Fruit fly (Drosophila melanogaster) whole organism, embryonic: ENCODE measurements around the gene pyx.

Experiments
- Asciz ChIP-seq: fragments of 200-800 bp; sonication (Bioruptor generic); optimal IDR thresholded peaks from 2 replicates; lab custom pipeline; 2017; ENCODE audit warnings: missing biosample characterization, mild to moderate bottlenecking, missing genetic modification characterization, missing genetic modification reagents
- Atf-2 ChIP-seq: fragments of 200-800 bp; sonication (Bioruptor generic); optimal IDR thresholded peaks from 2 replicates; lab custom pipeline; 2016; ENCODE audit warnings: missing biosample characterization, missing genetic modification characterization
- B-H2 ChIP-seq: fragments of 200-800 bp; sonication (Bioruptor generic); optimal IDR thresholded peaks from 2 replicates; lab custom pipeline; 2018; ENCODE audit warnings: missing biosample characterization, mild to moderate bottlenecking, missing genetic modification characterization
- CG10654 ChIP-seq: fragments of 200-800 bp; sonication (Bioruptor generic); optimal IDR thresholded peaks from 2 replicates; lab custom pipeline; 2016; ENCODE audit warnings: missing biosample characterization, missing genetic modification characterization
- CG12155 ChIP-seq: fragments of 200-800 bp; sonication (Bioruptor generic); optimal IDR thresholded peaks from 3 replicates; lab custom pipeline; 2016; ENCODE audit warnings: missing biosample characterization, missing genetic modification characterization
- CG12219 ChIP-seq: fragments of 200-800 bp; sonication (Bioruptor generic); optimal IDR thresholded peaks from 3 replicates; lab custom pipeline; 2018; ENCODE audit warnings: missing biosample characterization, mild to moderate bottlenecking, missing genetic modification characterization
- CG1647 ChIP-seq: fragments of 200-800 bp; sonication (Bioruptor generic); optimal IDR thresholded peaks from 3 replicates; lab custom pipeline; 2016; ENCODE audit warnings: missing biosample characterization, missing genetic modification characterization
- CG16779 ChIP-seq: fragments of 200-800 bp; sonication (Bioruptor generic); IDR thresholded peaks from 2 replicates; pipeline ENCODE4 v1.3.6; 2022; ENCODE audit warnings: missing biosample characterization, missing genetic modification characterization
- CG17829 ChIP-seq: fragments of 200-800 bp; optimal IDR thresholded peaks from 2 replicates; lab custom pipeline; 2019; ENCODE audit warnings: missing biosample characterization, mild to moderate bottlenecking, missing genetic modification characterization, moderate library complexity
- CG2199 ChIP-seq: fragments of 200-800 bp; sonication (Bioruptor generic); IDR thresholded peaks from 3 replicates; pipeline ENCODE4 v1.3.6; 2022; ENCODE audit warnings: missing biosample characterization, missing genetic modification characterization
- CG30020 ChIP-seq: fragments of 200-800 bp; optimal IDR thresholded peaks from 2 replicates; lab custom pipeline; 2019; ENCODE audit warnings: missing biosample characterization, mild to moderate bottlenecking, missing genetic modification characterization, moderate library complexity
- CG30431 ChIP-seq: fragments of 200-800 bp; sonication (Bioruptor generic); optimal IDR thresholded peaks from 2 replicates; lab custom pipeline; 2017; ENCODE audit warnings: missing biosample characterization, missing genetic modification characterization
- CG3281 ChIP-seq: fragments of 200-800 bp; sonication (Bioruptor generic); optimal IDR thresholded peaks from 3 replicates; lab custom pipeline; 2017; ENCODE audit warnings: missing biosample characterization, mild to moderate bottlenecking, missing genetic modification characterization
- CG4404 ChIP-seq: fragments of 200-800 bp; sonication (Bioruptor generic); IDR thresholded peaks from 2 replicates; pipeline ENCODE4 v1.3.6; 2022; ENCODE audit warnings: missing biosample characterization, missing genetic modification characterization
- CG8281 ChIP-seq: fragments of 200-800 bp; sonication (Bioruptor generic); optimal IDR thresholded peaks from 2 replicates; lab custom pipeline; 2018; ENCODE audit warnings: missing biosample characterization, mild to moderate bottlenecking, missing genetic modification characterization, moderate library complexity
- CG8924 ChIP-seq: fragments of 200-800 bp; optimal IDR thresholded peaks from 3 replicates; lab custom pipeline; 2019; ENCODE audit warnings: missing biosample characterization, mild to moderate bottlenecking, missing genetic modification characterization, moderate library complexity
- CG8944 ChIP-seq: fragments of 200-800 bp; sonication (Bioruptor generic); optimal IDR thresholded peaks from 3 replicates; lab custom pipeline; 2016; ENCODE audit warnings: missing biosample characterization, missing genetic modification characterization
- Camta ChIP-seq: fragments of 200-800 bp; sonication (Bioruptor generic); optimal IDR thresholded peaks from 2 replicates; lab custom pipeline; 2016; ENCODE audit warnings: missing biosample characterization, missing genetic modification characterization
- Dp ChIP-seq: fragments of 200-800 bp; sonication (Bioruptor generic); optimal IDR thresholded peaks from 2 replicates; lab custom pipeline; 2018; ENCODE audit warnings: missing biosample characterization, mild to moderate bottlenecking, missing genetic modification characterization, moderate library complexity
- Ets97D ChIP-seq: fragments of 200-800 bp; sonication (Bioruptor generic); optimal IDR thresholded peaks from 3 replicates; lab custom pipeline; 2016; ENCODE audit warnings: missing biosample characterization, missing genetic modification characterization
- Fer3 ChIP-seq: fragments of 200-800 bp; sonication (Bioruptor generic); optimal IDR thresholded peaks from 2 replicates; lab custom pipeline; 2018; ENCODE audit warnings: missing biosample characterization, mild to moderate bottlenecking, missing genetic modification characterization, moderate library complexity
- HHEX ChIP-seq: fragments of 200-800 bp; sonication (Bioruptor generic); optimal IDR thresholded peaks from 3 replicates; lab custom pipeline; 2017; ENCODE audit warnings: missing biosample characterization, mild to moderate bottlenecking, missing genetic modification characterization, missing genetic modification reagents
- Lim3 ChIP-seq: fragments of 200-800 bp; sonication (Bioruptor generic); IDR thresholded peaks from 2 replicates; pipeline ENCODE4 v1.3.6; 2022; ENCODE audit warnings: missing biosample characterization, missing genetic modification characterization
- Oli ChIP-seq: fragments of 200-800 bp; sonication (Bioruptor generic); optimal IDR thresholded peaks from 2 replicates; lab custom pipeline; 2018; ENCODE audit warnings: missing biosample characterization, mild to moderate bottlenecking, missing genetic modification characterization, moderate library complexity
- Poxn ChIP-seq: fragments of 200-800 bp; sonication (Bioruptor generic); IDR thresholded peaks from 2 replicates; pipeline ENCODE4 v1.3.6; 2022; ENCODE audit warnings: missing biosample characterization, missing genetic modification characterization
- Scr ChIP-seq: fragments of 200-800 bp; sonication (Bioruptor generic); IDR thresholded peaks from 2 replicates; pipeline ENCODE4 v1.3.6; 2022; ENCODE audit warnings: missing biosample characterization, missing genetic modification characterization; ENCODE audit not compliant: partially characterized antibody
- Sox100B ChIP-seq: fragments of 200-800 bp; sonication (Bioruptor generic); optimal IDR thresholded peaks from 3 replicates; lab custom pipeline; 2018; ENCODE audit warnings: missing biosample characterization, mild to moderate bottlenecking, missing genetic modification characterization
- Ssrp ChIP-seq: fragments of 200-800 bp; sonication (Bioruptor generic); optimal IDR thresholded peaks from 2 replicates; lab custom pipeline; 2018; ENCODE audit warnings: missing biosample characterization, mild to moderate bottlenecking, missing genetic modification characterization, moderate library complexity
- Taf1 ChIP-seq: fragments of 200-800 bp; sonication (Bioruptor generic); IDR thresholded peaks from 2 replicates; pipeline ENCODE4 v1.3.6; 2022; ENCODE audit warnings: missing biosample characterization, missing genetic modification characterization
- Usf ChIP-seq: fragments of 200-800 bp; sonication (Bioruptor generic); optimal IDR thresholded peaks from 2 replicates; lab custom pipeline; 2017; ENCODE audit warnings: missing genotype, missing biosample characterization, missing genetic modification characterization
- Xrp1 ChIP-seq: fragments of 200-800 bp; sonication (Bioruptor generic); IDR thresholded peaks from 2 replicates; pipeline ENCODE4 v1.3.6; 2022; ENCODE audit warnings: missing biosample characterization, missing genetic modification characterization
- bcd ChIP-seq: fragments of 200-800 bp; sonication (Bioruptor generic); optimal IDR thresholded peaks from 2 replicates; lab custom pipeline; 2017; ENCODE audit warnings: missing biosample characterization, mild to moderate bottlenecking, missing genetic modification characterization
- cato ChIP-seq: fragments of 200-800 bp; sonication (Bioruptor generic); optimal IDR thresholded peaks from 2 replicates; lab custom pipeline; 2016; ENCODE audit warnings: missing biosample characterization, missing genetic modification characterization, borderline replicate concordance
- cg ChIP-seq: fragments of 200-800 bp; sonication (Bioruptor generic); optimal IDR thresholded peaks from 3 replicates; lab custom pipeline; 2019; ENCODE audit warnings: missing biosample characterization, mild to moderate bottlenecking, missing genetic modification characterization, moderate library complexity
- dimm ChIP-seq: fragments of 200-800 bp; sonication (Bioruptor generic); IDR thresholded peaks from 2 replicates; pipeline ENCODE4 v1.3.6; 2022; ENCODE audit warnings: missing biosample characterization, missing genetic modification characterization
- gem ChIP-seq: fragments of 200-800 bp; sonication (Bioruptor generic); optimal IDR thresholded peaks from 2 replicates; lab custom pipeline; 2019; ENCODE audit warnings: missing biosample characterization, mild to moderate bottlenecking, missing genetic modification characterization, moderate library complexity
- gfzf ChIP-seq: fragments of 200-800 bp; sonication (Bioruptor generic); optimal IDR thresholded peaks from 2 replicates; lab custom pipeline; 2016; ENCODE audit warnings: missing biosample characterization, mild to moderate bottlenecking, missing genetic modification characterization, moderate library complexity
- ind ChIP-seq: fragments of 200-800 bp; sonication (Bioruptor generic); optimal IDR thresholded peaks from 3 replicates; lab custom pipeline; 2016; ENCODE audit warnings: missing biosample characterization, missing genetic modification characterization
- kni ChIP-seq: fragments of 200-800 bp; sonication (Bioruptor generic); optimal IDR thresholded peaks from 3 replicates; lab custom pipeline; 2017; ENCODE audit warnings: mild to moderate bottlenecking, missing biosample characterization, missing genetic modification reagents, missing genetic modification characterization
- lbe ChIP-seq: fragments of 200-800 bp; sonication (Bioruptor generic); optimal IDR thresholded peaks from 2 replicates; lab custom pipeline; 2016; ENCODE audit warnings: missing biosample characterization, mild to moderate bottlenecking, missing genetic modification characterization
- lov ChIP-seq, 2 experiments: fragments of 200-800 bp in 1 of 2; fragments of >200 bp in 1 of 2; sonication (Bioruptor generic) in 1 of 2; IDR thresholded peaks in 1 of 2; optimal IDR thresholded peaks in 1 of 2; 2 replicates in 1 of 2; 3 replicates in 1 of 2; pipeline versions ENCODE4 v1.3.6 to Lab custom; 2017 to 2022; ENCODE audit warnings: missing biosample characterization in 1 of 2, missing genetic modification characterization in 1 of 2
- oc ChIP-seq: fragments of 200-800 bp; sonication (Bioruptor generic); optimal IDR thresholded peaks from 2 replicates; lab custom pipeline; 2018; ENCODE audit warnings: missing biosample characterization, mild to moderate bottlenecking, missing genetic modification characterization, moderate library complexity
- pan ChIP-seq, 4 experiments: fragments of >200 bp in 3 of 4; fragments of 200-800 bp in 1 of 4; sonication (Bioruptor generic) in 1 of 4; optimal IDR thresholded peaks in 3 of 4; IDR thresholded peaks in 1 of 4; 2 replicates each; pipeline versions ENCODE4 v1.3.6 to Lab custom; 2017 to 2022; ENCODE audit warnings: missing biosample characterization in 2 of 4, missing genetic modification characterization in 2 of 4, mixed read lengths in 1 of 4
- row ChIP-seq: fragments of 200-800 bp; sonication (Bioruptor generic); IDR thresholded peaks from 3 replicates; pipeline ENCODE4 v1.3.6; 2022; ENCODE audit warnings: missing biosample characterization, missing genetic modification characterization
- shn ChIP-seq: fragments of 200-800 bp; sonication (Bioruptor generic); optimal IDR thresholded peaks from 3 replicates; lab custom pipeline; 2016; ENCODE audit warnings: missing biosample characterization, missing genetic modification characterization
- sna ChIP-seq: fragments of 200-800 bp; sonication (Bioruptor generic); IDR thresholded peaks from 2 replicates; pipeline ENCODE4 v1.3.6; 2022; ENCODE audit warnings: missing biosample characterization, missing genetic modification characterization; ENCODE audit not compliant: partially characterized antibody
- tap ChIP-seq: fragments of 200-800 bp; optimal IDR thresholded peaks from 3 replicates; lab custom pipeline; 2019; ENCODE audit warnings: missing biosample characterization, mild to moderate bottlenecking, missing genetic modification characterization, moderate library complexity
- yki ChIP-seq: fragments of >200 bp; optimal IDR thresholded peaks from 3 replicates; lab custom pipeline; 2018

The pyx gene

DNA sequence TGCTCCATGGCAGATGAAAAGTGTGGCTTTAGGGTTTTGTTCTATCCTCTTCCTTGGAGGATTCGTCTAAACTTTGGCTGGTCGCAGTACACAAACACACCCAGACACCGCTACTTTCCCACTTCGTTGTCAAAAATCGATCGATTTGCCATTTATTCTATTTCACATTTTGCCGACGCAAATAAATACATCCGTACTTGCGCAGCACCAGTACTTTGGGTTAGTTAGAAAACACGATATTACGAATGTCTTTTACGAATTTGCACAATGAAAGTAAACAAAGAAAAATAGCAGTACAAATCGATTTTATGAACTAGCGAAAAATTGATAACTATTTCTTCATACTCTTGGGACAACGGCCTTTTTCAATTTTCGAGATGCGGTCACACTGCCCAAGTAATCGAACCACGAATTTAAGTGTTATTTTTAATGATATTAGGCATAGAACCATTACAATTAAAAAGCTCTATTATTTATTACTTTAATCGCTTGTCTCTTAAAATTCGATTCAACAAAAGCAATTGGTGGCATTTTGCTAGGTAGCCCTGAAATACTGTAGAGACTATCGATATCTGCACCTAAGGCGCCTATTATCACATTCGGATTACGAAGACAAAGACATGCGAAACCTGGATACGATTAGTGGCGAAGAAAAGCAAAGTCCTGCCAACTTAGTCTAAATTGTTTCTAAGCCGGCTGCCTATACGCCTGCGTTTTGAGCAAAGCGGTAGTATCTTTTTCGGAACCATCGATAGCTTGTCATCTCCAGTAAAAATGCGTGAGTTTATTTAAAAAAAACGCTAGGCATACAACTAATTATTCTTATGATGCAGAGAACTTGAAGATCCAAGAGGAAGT is 35.0 kb upstream of the pyx start, which contains the start of the genes DIP2 and wac (continued):
- TF ChIP-seq CG16779 (GFP tag; lab: Robert Waterston, UW) (peak; percentile 71), oc (tag; lab: Kevin White, UChicago) (peak; percentile 89), B-H2 (GFP tag; lab: Kevin White, UChicago) (peak; percentile 77), CG30020 (tag; lab: Kevin White, UChicago) (peak; percentile 73), HHEX (GFP tag; lab: Kevin White, UChicago) (peak; percentile 11), Ssrp (tag; lab: Kevin White, UChicago) (peak; percentile 16), row (GFP tag; lab: Robert Waterston, UW) (peak; percentile 68), Usf (GFP tag; lab: Kevin White, UChicago) (no peak), lbe (GFP tag; lab: Kevin White, UChicago) (peak; percentile 69), Taf1 (peak; percentile 20; the same call in 1 of the 2 replicates), ind (GFP tag; lab: Kevin White, UChicago) (peak; percentile 83), gfzf (GFP tag; lab: Kevin White, UChicago) (peak; percentile 89), CG12155 (GFP tag; lab: Kevin White, UChicago) (peak; percentile 82), kni (peak; percentile 71), CG8944 (peak; percentile 84), CG10654 (GFP tag; lab: Kevin White, UChicago) (peak; percentile 79), Sox100B (GFP tag; lab: Kevin White, UChicago) (no peak), dimm (GFP tag; lab: Robert Waterston, UW) (no peak), Atf-2 (GFP tag; lab: Kevin White, UChicago) (peak; percentile 41), gem (tag; lab: Kevin White, UChicago) (no peak), lov (optimal IDR thresholded peaks at IDR 0.05; lab: Kevin White, UChicago) (no peak), lov (GFP tag; IDR thresholded peaks at IDR 0.05; lab: Robert Waterston, UW) (no peak), CG2199 (GFP tag; lab: Robert Waterston, UW) (peak; percentile 75; the same call in 2 of the 3 replicates), cg (peak; percentile 35), Fer3 (tag; lab: Kevin White, UChicago) (peak; percentile 65), CG8281 (tag; lab: Kevin White, UChicago) (no peak), CG8924 (tag; lab: Kevin White, UChicago) (peak; percentile 74), cato (GFP tag; lab: Kevin White, UChicago) (peak; percentile 49), CG17829 (tag; lab: Kevin White, UChicago) (peak; percentile 76), yki (lab: Kevin White, UChicago) (no peak), CG4404 (peak; percentile 49), Asciz (GFP tag; lab: Kevin White, UChicago) (no peak), sna (GFP tag; lab: Robert Waterston, UW) (peak; percentile 85), CG12219 (GFP tag; lab: Kevin White, UChicago) (peak; percentile 21), Camta (GFP tag; lab: Kevin White, UChicago) (peak; percentile 50), Xrp1 (GFP tag; lab: Robert Waterston, UW) (peak; percentile 72), bcd (GFP tag; lab: Kevin White, UChicago) (peak; percentile 82), Ets97D (GFP tag; lab: Kevin White, UChicago) (peak; percentile 93), CG30431 (GFP tag; lab: Kevin White, UChicago) (peak; percentile 14), Lim3 (GFP tag; lab: Robert Waterston, UW) (no peak), Poxn (GFP tag; lab: Robert Waterston, UW) (no peak), pan (optimal IDR thresholded peaks at IDR 0.05; lab: Kevin White, UChicago) (no peak), pan (GFP tag; optimal IDR thresholded peaks at IDR 0.05 in 1 of 2, IDR thresholded peaks at IDR 0.05 in 1 of 2) (peak in 1 of 2 experiments; percentile 68), Scr (peak; percentile 91), shn (GFP tag; lab: Kevin White, UChicago) (peak; percentile 90), Dp (peak; percentile 77), Oli (tag; lab: Kevin White, UChicago) (no peak), CG3281 (peak; percentile 57), CG1647 (peak; percentile 83), tap (tag; lab: Kevin White, UChicago) (no peak)
